Worm (Caenorhabditis elegans) whole organism, L2 larva: ENCODE measurements around the gene ceh-27.

Experiments
- ama-1 ChIP-seq: fragments of 150-350 bp; optimal IDR thresholded peaks from 2 replicates; lab custom pipeline; 2018; ENCODE audit warnings: inconsistent platforms
- dmd-4 ChIP-seq: sonication (generic microtip); optimal IDR thresholded peaks from 2 replicates; lab custom pipeline; 2017; ENCODE audit warnings: missing biosample characterization, missing genetic modification characterization
- egl-27 ChIP-seq: sonication (generic microtip); optimal IDR thresholded peaks from 3 replicates; lab custom pipeline; 2017; ENCODE audit warnings: missing biosample characterization, missing genetic modification reagents, missing genetic modification characterization
- fos-1 ChIP-seq: fragments of 150-350 bp; optimal IDR thresholded peaks from 2 replicates; lab custom pipeline; 2014; ENCODE audit warnings: missing biosample characterization, missing genetic modification characterization
- mbf-1 ChIP-seq: sonication (generic microtip); optimal IDR thresholded peaks from 2 replicates; lab custom pipeline; 2017; ENCODE audit warnings: missing biosample characterization, missing genetic modification characterization

DNA sequence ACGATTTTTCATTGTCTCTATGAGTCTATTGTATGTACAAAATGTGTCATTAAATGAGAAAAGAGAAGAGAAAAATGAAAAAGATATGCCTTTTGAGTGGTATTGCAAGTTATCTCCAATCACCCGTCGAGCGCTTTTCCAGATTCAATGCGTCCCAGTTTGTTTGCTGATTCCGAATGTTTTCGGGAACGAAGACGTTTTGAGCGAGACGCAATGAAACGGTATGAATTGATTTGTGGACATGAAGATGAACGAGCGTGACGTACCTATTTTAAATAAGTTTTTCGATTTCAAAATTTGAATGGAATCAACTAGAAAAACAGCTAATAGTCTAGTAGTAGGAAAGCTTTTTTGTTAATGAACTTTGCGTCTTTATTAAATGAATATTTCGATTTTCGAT lies 48.1 kb downstream of the ceh-27 start:
- TF ChIP-seq egl-27 (no peak), fos-1 (no peak), ama-1 (lab: Kevin White, UChicago) (peak; percentile 53), dmd-4 (tag; lab: Kevin White, UChicago) (no peak), mbf-1 (tag; lab: Kevin White, UChicago) (no peak)
